Worm (Caenorhabditis elegans) whole organism, L4/young adult: Measurements from ENCODE around the gene pmp-4.

Experiments used
- W03F9.2 ChIP-seq: fragments of 150-350 bp; optimal IDR thresholded peaks from 2 replicates; lab custom pipeline; 2014; ENCODE audit warnings: missing biosample characterization, missing genetic modification characterization
- dao-5 ChIP-seq: sonication (generic microtip); optimal IDR thresholded peaks from 2 replicates; lab custom pipeline; 2016; ENCODE audit warnings: missing genotype, missing genetic modification characterization, moderate library complexity, missing compliant biosample characterization
- him-1 ChIP-seq: sonication (generic microtip); optimal IDR thresholded peaks from 2 replicates; lab custom pipeline; 2016; ENCODE audit warnings: missing genotype, missing genetic modification reagents, missing genetic modification characterization, missing compliant biosample characterization

DNA sequence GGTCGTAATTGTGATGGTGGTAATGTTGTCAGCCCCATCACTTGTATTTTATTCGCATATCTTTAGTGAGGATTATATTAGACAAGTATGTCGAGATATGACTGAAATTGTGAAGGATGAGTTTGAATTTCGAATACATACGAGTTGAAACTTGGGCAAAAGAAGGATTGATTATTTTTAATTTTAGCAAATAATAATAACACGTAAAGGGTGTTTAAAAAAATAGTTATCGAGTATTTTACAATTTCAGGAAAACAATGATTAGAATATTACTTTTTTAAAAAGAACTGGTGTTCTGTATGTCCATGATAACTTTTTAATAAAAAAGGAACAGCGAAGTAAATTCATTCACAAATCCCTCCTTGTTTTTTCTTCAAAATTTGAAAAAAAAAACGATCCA is 45.0 kb upstream of the pmp-4 start, which contains the start of gene F11E6.8:
- TF ChIP-seq him-1 (tag; lab: Kevin White, UChicago) (no peak), dao-5 (tag; lab: Kevin White, UChicago) (no peak), W03F9.2 (tag; lab: Kevin White, UChicago) (no peak)
